Fruit fly (Drosophila melanogaster): ENCODE data around the gene rdgA.

DNA sequence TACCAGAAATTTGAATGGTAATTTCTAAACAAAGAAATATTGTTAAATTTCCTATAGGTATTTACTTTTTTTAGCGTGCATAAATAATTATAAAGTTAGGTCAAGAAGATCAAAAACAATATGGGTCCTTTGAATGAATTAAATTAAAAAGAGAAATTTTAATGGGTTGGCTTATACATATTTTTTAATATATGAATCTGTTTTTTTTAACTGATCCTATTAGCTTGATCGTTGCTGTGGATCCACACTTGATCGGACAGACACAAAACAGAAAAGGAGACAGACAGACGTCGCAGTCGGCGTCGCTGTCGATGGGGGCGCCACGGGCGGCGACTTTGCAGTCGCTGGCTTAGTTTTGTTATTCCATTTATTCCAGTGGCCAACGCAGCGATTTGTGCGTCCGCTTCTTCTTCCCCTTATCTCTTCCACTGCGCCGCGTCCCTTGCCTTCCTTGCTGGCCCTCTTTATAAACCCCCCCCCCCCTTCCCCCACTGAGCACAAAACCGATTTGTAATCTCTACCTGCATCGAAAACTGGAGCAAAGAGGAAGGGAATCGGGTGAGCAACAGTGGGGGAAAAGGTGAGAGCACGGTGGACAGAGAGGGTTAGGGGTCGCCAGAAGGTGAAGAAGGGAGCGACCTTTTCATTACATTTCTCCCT lies 141.0 kb downstream of the rdgA start:
- no peak for TF ChIP-seq tj (GFP tag; optimal IDR thresholded peaks at IDR 0.05)
- no peak for TF ChIP-seq Crg-1 (GFP tag; optimal IDR thresholded peaks at IDR 0.05)
- no peak for TF ChIP-seq toe (GFP tag; optimal IDR thresholded peaks at IDR 0.05)
- no peak for TF ChIP-seq cic (GFP tag; optimal IDR thresholded peaks at IDR 0.05)
- no peak for TF ChIP-seq cnc (optimal IDR thresholded peaks at IDR 0.05)
- TF ChIP-seq pad (GFP tag; optimal IDR thresholded peaks at IDR 0.05) = peak; percentile 84
- no peak for TF ChIP-seq CG12768 (GFP tag; optimal IDR thresholded peaks at IDR 0.05)
- no peak for TF ChIP-seq Hr96 (GFP tag; optimal IDR thresholded peaks at IDR 0.05)
- no peak for TF ChIP-seq CG11617 (GFP tag; optimal IDR thresholded peaks at IDR 0.05)
